Worm (Caenorhabditis elegans): ENCODE data around the gene sumv-2.

- no peak for TF ChIP-seq elt-2 (tag; optimal IDR thresholded peaks at IDR 0.05)
- no peak for TF ChIP-seq ztf-16 (tag; optimal IDR thresholded peaks at IDR 0.05)
- TF ChIP-seq nhr-232 (tag; optimal IDR thresholded peaks at IDR 0.05), result no peak
- no peak for TF ChIP-seq unc-55 (GFP tag; optimal IDR thresholded peaks at IDR 0.05)
- TF ChIP-seq ceh-31 (tag; optimal IDR thresholded peaks at IDR 0.05), result no peak
- no peak for TF ChIP-seq ceh-18 (tag; optimal IDR thresholded peaks at IDR 0.05)
- no peak for TF ChIP-seq ahr-1 (tag; optimal IDR thresholded peaks at IDR 0.05)
These were observed 41.9 kb upstream of the sumv-2 start for ce11 chrV:4575458-4575857.
